Fruit fly (Drosophila melanogaster): ENCODE results near the gene eEF1gamma.

The eEF1gamma gene

DNA sequence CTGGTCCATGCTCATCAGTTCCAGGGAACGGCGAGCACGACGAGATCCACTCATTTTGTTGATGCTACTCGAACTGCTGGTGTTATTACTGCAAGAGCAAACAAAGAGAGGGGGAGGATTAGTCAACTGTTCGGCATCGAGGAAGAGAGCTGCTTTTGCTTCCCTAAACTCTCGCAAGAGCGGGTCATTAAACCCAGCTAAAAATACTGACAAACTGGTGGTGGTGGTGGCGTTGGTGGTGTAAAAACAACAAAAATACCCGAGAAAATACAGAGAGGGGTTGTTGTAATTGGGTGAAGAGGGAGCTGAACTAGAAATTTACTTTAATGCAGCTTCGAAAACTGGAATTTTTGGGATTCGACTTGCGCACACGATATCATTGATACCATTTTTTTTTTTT, 33.9 kb downstream of the eEF1gamma start:
- TF ChIP-seq insv (optimal IDR thresholded peaks at IDR 0.05), result no peak
- TF ChIP-seq Sin3A (optimal IDR thresholded peaks at IDR 0.05), result no peak
- TF ChIP-seq psq (optimal IDR thresholded peaks at IDR 0.05), result no peak
- TF ChIP-seq ttk (optimal IDR thresholded peaks at IDR 0.05), result no peak
- no peak for TF ChIP-seq h (optimal IDR thresholded peaks at IDR 0.05)
- no peak for TF ChIP-seq Myc (optimal IDR thresholded peaks at IDR 0.05)

- no peak for TF ChIP-seq Myc (optimal IDR thresholded peaks at IDR 0.05)
- no peak for TF ChIP-seq Sin3A (optimal IDR thresholded peaks at IDR 0.05)
- TF ChIP-seq insv (optimal IDR thresholded peaks at IDR 0.05), result no peak
- TF ChIP-seq h (optimal IDR thresholded peaks at IDR 0.05), result no peak
- no peak for TF ChIP-seq psq (optimal IDR thresholded peaks at IDR 0.05)
- no peak for TF ChIP-seq ttk (optimal IDR thresholded peaks at IDR 0.05)
These were observed 34.4 kb downstream of the eEF1gamma start for dm6 chr3R:29254383-29254782.

DNA sequence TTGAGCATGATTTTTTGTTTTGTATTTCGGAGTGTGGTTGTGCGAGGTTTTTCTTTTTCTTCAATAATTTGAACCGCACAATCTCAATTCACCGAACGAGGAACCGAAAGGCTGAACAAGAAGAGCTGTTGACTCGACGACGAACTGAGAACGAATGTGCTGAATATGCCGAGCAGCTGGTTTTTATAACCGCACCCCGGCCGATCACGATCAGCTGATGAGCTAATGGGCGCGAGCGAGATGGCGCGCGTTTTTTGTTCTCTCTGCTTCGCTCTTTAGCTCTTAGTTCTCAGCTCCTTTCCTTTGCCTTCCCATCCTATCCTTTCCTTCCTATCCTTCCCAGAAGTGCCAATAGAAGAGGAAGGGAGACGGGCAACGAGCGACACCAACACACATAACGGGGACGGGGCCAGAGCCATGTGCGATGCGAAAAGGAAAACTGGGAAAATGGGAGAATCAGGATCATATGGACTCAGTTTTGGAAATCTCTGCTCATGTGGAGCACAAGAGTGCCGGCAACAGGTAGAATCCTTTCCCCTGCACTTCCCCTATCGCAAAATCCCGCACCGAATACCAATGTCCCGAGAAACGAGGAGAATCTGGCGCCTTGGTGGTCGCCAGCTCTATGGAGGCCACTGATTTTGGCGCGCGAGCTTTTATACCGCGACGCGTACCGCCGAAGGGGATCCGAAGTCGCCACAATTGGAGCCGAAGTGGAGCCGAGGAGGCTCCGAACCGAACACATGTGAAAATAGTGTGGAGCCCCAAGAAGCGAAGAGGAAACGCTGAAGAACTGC, 35.4 kb downstream of the eEF1gamma start, which contains the start of gene stg:
stg (minus strand) TSS at position 635 of the 797 bp plus-strand sequence.
- TF ChIP-seq Myc (optimal IDR thresholded peaks at IDR 0.05), result no peak
- TF ChIP-seq psq (optimal IDR thresholded peaks at IDR 0.05), result no peak
- no peak for TF ChIP-seq ttk (optimal IDR thresholded peaks at IDR 0.05)
- no peak for TF ChIP-seq h (optimal IDR thresholded peaks at IDR 0.05)
- TF ChIP-seq Sin3A (optimal IDR thresholded peaks at IDR 0.05), result no peak
- TF ChIP-seq insv (optimal IDR thresholded peaks at IDR 0.05), result no peak

dm6 chr3R:29255963-29256527, 36.1 kb downstream of the eEF1gamma start, which contains the start of gene CG45544:
TSS of gene CG45544 (plus strand) at chr3R:29256485.
- TF ChIP-seq Sin3A (optimal IDR thresholded peaks at IDR 0.05) (no peak), psq (optimal IDR thresholded peaks at IDR 0.05) (no peak), h (optimal IDR thresholded peaks at IDR 0.05) (no peak), Myc (optimal IDR thresholded peaks at IDR 0.05) (no peak), ttk (optimal IDR thresholded peaks at IDR 0.05) (no peak), insv (optimal IDR thresholded peaks at IDR 0.05) (no peak)

DNA sequence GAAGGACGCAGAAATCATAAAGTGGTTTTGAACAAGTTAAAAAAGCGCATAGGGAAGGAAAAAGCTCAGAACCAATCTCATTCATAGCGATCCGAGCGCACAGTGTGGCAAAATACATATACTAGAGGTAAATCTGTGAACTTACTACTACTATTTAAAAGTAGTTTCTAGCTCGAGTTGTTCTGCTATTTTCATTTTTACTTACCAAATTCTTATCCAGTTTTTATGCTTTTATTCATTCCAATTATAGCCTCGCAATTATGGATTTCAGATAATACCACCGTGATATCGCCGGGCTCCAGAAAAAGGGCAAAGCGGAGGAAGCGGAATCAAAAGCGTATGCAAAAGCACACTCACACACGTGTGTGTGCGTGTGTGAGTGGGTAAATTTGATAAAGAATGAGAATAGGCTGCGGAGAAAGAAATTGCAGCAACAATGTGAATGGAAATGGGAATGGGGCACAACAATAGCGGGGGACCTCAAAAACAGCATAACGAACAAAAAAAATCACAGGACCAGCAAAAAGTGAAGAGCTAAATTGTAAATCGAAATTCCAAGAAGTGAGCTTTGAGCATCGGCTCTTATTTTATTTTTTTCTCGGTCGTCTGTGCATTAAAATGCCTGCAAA, 37.0 kb downstream of the eEF1gamma start:
- TF ChIP-seq h (optimal IDR thresholded peaks at IDR 0.05) (no peak), Myc (optimal IDR thresholded peaks at IDR 0.05) (no peak), Sin3A (optimal IDR thresholded peaks at IDR 0.05) (no peak), psq (optimal IDR thresholded peaks at IDR 0.05) (no peak), ttk (optimal IDR thresholded peaks at IDR 0.05) (no peak), insv (optimal IDR thresholded peaks at IDR 0.05) (no peak)

DNA sequence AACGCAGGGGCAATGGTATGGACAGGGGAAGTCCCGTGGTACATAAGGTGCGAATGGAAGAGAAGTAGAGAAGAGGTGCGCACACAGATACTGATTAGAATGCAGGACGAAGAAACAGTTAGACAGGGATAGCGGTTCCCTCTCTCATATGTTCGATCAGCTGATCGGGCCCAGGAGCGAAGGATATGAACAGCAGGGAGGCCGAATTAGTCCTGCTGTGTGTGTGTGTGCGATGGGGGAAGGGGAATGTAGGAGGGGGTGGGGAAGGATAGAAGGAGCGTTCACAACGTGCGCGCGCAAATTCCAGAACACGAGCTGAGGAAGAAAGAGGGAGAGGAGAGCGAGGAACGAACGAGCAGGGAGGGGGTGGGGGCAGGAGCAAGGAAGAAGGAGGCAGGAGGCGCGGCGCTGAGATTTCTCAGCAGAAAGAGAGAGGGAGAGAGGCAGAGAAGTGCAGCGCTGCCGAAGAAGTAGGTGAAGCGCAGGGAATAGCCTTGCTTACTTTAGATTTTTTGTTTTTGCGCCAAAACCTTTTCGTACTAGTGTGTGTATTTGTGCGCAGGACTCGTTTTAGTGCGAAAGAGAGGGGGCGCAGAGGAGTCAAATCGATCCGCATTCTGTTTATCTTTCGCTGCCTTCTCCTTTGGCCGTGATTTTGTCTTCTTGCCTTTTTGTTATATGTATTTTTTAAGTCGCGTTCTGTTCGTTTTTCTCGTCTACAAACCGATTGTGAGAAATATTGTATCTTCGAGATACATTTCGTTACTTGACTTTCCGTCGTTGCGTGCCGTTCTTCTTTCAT, 38.1 kb downstream of the eEF1gamma start:
- no peak for TF ChIP-seq ttk (optimal IDR thresholded peaks at IDR 0.05)
- no peak for TF ChIP-seq insv (optimal IDR thresholded peaks at IDR 0.05)
- no peak for TF ChIP-seq h (optimal IDR thresholded peaks at IDR 0.05)

DNA sequence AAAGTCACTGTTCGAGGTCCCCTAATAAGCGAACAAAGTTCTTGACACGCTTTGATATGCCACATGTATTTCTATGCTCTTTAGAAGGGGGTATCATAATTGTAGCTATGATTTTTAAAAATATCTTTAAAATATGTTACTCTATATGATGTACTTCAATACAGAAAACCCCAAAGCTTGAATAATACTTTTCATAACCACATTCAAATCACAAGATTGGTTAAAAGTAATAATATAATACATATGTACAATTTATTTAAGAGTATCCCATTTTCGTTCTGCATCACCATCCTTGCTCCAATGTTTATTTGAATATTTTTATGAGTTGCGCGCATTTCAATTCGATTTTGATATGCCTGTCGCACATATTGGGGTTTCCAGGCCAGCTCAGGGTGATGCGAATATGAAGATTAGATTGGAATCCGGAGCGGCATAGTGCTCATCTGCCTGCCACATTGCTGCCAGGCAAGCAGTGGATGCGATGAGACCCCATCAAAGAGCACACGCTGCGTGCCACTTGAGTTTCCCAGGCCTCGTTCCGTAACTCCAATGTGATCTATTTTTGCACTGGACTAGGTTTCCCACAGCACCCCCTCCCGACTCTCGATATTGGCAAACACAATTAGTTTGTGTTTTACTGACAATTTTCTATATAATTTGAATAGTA, 39.6 kb downstream of the eEF1gamma start:
- TF ChIP-seq ttk (optimal IDR thresholded peaks at IDR 0.05) (no peak), h (optimal IDR thresholded peaks at IDR 0.05) (no peak), Sin3A (optimal IDR thresholded peaks at IDR 0.05) (no peak), insv (optimal IDR thresholded peaks at IDR 0.05) (no peak)

DNA sequence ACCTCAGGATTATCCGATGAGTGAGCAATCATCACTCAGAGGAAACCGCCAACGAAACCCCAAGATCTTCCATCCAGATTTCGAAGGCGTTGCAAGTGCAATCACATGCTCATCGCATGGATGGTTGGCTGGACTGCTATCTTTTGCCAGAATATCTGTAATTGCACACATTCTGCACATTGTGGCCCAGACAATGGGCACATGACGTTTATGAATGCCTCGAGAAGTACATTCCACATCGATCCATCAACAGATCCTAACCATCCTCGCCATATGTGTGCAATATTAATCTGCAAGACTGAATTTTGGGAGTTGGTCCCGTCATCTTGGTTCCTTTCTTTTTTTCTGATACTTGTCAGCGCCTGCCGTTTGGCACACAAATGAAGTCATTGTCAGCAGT, 42.5 kb downstream of the eEF1gamma start:
- no peak for TF ChIP-seq Sin3A (optimal IDR thresholded peaks at IDR 0.05)
- TF ChIP-seq psq (optimal IDR thresholded peaks at IDR 0.05), result no peak
- TF ChIP-seq ttk (optimal IDR thresholded peaks at IDR 0.05), result no peak
- TF ChIP-seq Myc (optimal IDR thresholded peaks at IDR 0.05), result no peak

DNA sequence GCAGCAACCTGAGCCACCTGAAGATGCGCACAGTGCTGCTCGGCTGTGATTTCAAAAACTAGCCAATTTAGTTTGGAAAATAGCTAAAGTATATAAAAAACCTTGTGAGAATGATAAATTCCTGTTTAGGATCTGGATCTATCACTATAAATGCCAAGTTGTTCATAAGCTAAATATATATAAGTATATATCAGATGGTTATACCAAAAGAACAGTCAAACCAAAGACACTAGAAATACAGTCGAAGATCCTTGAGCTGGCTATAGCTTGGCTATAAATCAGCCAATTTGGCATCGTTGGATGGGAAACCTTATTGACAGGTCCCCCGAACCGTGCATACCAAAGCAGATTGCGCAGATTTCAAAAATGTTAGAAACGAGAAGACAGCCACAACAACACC, 43.3 kb downstream of the eEF1gamma start:
- TF ChIP-seq insv (optimal IDR thresholded peaks at IDR 0.05) (no peak), Myc (optimal IDR thresholded peaks at IDR 0.05) (no peak), Sin3A (optimal IDR thresholded peaks at IDR 0.05) (no peak), psq (optimal IDR thresholded peaks at IDR 0.05) (no peak), h (optimal IDR thresholded peaks at IDR 0.05) (no peak), ttk (optimal IDR thresholded peaks at IDR 0.05) (no peak)

DNA sequence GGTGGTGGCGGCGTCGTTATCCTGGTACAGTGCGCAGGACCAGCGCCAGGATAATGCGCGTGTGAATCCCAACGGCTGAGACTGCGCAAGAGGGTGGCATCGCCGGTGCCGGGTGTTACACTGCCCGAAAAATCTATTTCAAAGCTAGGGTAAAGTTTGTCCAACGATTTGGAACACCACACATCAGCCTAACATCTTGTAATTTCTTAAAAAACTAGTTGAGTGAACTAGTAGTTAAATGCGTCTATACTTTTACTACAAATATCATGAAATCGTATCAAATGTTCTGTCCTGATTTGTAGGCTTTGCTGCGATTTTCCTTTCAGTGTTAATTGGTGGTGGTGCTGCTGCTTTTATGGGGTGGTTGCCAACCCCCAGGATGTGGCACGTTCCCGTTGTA, 45.1 kb downstream of the eEF1gamma start:
- no peak for TF ChIP-seq psq (optimal IDR thresholded peaks at IDR 0.05)
- no peak for TF ChIP-seq Myc (optimal IDR thresholded peaks at IDR 0.05)
- TF ChIP-seq h (optimal IDR thresholded peaks at IDR 0.05), result no peak
- no peak for TF ChIP-seq ttk (optimal IDR thresholded peaks at IDR 0.05)
- no peak for TF ChIP-seq Sin3A (optimal IDR thresholded peaks at IDR 0.05)
- no peak for TF ChIP-seq insv (optimal IDR thresholded peaks at IDR 0.05)

DNA sequence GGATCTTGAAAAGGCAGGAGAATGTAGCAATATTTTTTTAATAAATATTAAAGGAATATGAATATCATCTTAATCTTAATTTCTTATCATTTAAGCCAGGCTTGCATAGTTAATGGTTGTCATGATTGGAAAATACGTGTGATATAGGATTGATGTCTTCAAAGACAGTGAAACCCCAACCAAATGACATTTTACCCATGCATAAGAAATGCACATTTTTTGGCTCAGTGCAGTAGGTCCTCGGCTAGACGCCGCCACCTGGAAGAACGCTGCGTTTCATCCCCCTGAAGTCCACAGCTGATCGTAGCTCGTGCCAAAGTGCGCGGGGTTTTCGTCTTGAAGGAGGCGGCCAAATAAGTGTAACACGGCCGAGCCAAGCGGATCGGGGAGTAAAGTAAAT, 46.6 kb downstream of the eEF1gamma start:
- TF ChIP-seq psq (optimal IDR thresholded peaks at IDR 0.05) (no peak), Sin3A (optimal IDR thresholded peaks at IDR 0.05) (no peak), h (optimal IDR thresholded peaks at IDR 0.05) (no peak), insv (optimal IDR thresholded peaks at IDR 0.05) (no peak), Myc (optimal IDR thresholded peaks at IDR 0.05) (no peak)
